Fruit fly (Drosophila melanogaster) whole organism, pupa: Measurements from ENCODE around the gene Socs36E.

Experiments used
- CG14655 ChIP-seq: fragments of 200-800 bp; sonication (Bioruptor generic); optimal IDR thresholded peaks from 3 replicates; lab custom pipeline; 2017; ENCODE audit warnings: mild to moderate bottlenecking, missing biosample characterization, missing genetic modification reagents, missing genetic modification characterization
- CG15710 ChIP-seq: fragments of 200-800 bp; sonication (Bioruptor generic); optimal IDR thresholded peaks from 2 replicates; lab custom pipeline; 2018; ENCODE audit warnings: missing biosample characterization, mild to moderate bottlenecking, missing genetic modification characterization, moderate library complexity
- CG17806 ChIP-seq: fragments of 200-800 bp; sonication (Bioruptor generic); optimal IDR thresholded peaks from 2 replicates; lab custom pipeline; 2018; ENCODE audit warnings: missing biosample characterization, mild to moderate bottlenecking, missing genetic modification characterization, moderate library complexity
- CG32121 ChIP-seq: fragments of 200-800 bp; sonication (Bioruptor generic); IDR thresholded peaks from 2 replicates; pipeline ENCODE4 v1.3.6; 2022; ENCODE audit warnings: missing biosample characterization, missing genetic modification characterization
- CG34367 ChIP-seq: fragments of 200-800 bp; sonication (Bioruptor generic); optimal IDR thresholded peaks from 2 replicates; lab custom pipeline; 2018; ENCODE audit warnings: missing biosample characterization, mild to moderate bottlenecking, missing genetic modification characterization
- CG4496 ChIP-seq: fragments of 200-800 bp; sonication (Bioruptor generic); IDR thresholded peaks from 3 replicates; pipeline ENCODE4 v1.3.6; 2022; ENCODE audit warnings: missing biosample characterization, missing genetic modification characterization
- CG8159 ChIP-seq: fragments of 200-800 bp; sonication (Bioruptor generic); optimal IDR thresholded peaks from 3 replicates; lab custom pipeline; 2018; ENCODE audit warnings: missing biosample characterization, mild to moderate bottlenecking, missing genetic modification characterization, moderate library complexity
- CG9948 ChIP-seq: fragments of 200-800 bp; sonication (Bioruptor generic); optimal IDR thresholded peaks from 2 replicates; lab custom pipeline; 2018; ENCODE audit warnings: missing biosample characterization, mild to moderate bottlenecking, missing genetic modification characterization, moderate library complexity
- D1 ChIP-seq: fragments of 200-800 bp; sonication (Bioruptor generic); optimal IDR thresholded peaks from 2 replicates; lab custom pipeline; 2018; ENCODE audit warnings: missing biosample characterization, mild to moderate bottlenecking, missing genetic modification characterization, moderate library complexity
- EcR ChIP-seq: fragments of 200-800 bp; sonication (Bioruptor generic); optimal IDR thresholded peaks from 3 replicates; lab custom pipeline; 2019; ENCODE audit warnings: missing biosample characterization, missing genetic modification characterization, mild to moderate bottlenecking, moderate library complexity, missing genetic modification reagents
- Ets98B ChIP-seq: fragments of 200-800 bp; sonication (Bioruptor generic); IDR thresholded peaks from 2 replicates; pipeline ENCODE4 v1.3.6; 2022; ENCODE audit warnings: missing biosample characterization, missing genetic modification characterization
- Pif1A ChIP-seq: fragments of 200-800 bp; sonication (Bioruptor generic); optimal IDR thresholded peaks from 3 replicates; lab custom pipeline; 2016; ENCODE audit warnings: missing biosample characterization, missing genetic modification characterization
- Snoo ChIP-seq: fragments of 200-800 bp; sonication (Bioruptor generic); optimal IDR thresholded peaks from 3 replicates; lab custom pipeline; 2017; ENCODE audit warnings: missing biosample characterization, mild to moderate bottlenecking, missing genetic modification characterization, inconsistent platforms

DNA sequence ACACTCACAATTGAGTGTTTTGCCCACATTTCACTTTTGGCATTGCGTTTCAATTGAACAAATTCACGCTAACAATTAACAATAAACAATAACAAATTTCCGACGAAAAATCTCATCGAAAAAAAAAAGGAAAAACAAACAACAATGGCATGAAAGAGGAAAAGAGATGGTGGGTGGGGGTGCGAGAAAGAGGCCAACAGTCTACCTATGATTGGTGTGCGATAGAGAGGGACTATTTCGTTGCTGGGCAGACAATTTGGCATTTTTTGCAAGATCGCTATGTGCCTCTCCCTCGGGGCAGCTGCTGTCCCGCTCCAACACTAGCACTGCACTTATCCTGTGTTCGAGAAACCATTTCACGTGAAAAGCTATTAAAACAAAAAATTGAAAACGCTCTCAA is 2.3 kb downstream of the Socs36E start:
- TF ChIP-seq CG8159 (tag; lab: Kevin White, UChicago) (no peak), D1 (tag; lab: Kevin White, UChicago) (no peak), CG4496 (GFP tag; lab: Robert Waterston, UW) (no peak), CG17806 (tag; lab: Kevin White, UChicago) (no peak), EcR (GFP tag; lab: Kevin White, UChicago) (no peak), CG34367 (tag; lab: Kevin White, UChicago) (no peak), Ets98B (GFP tag; lab: Robert Waterston, UW) (no peak), CG15710 (tag; lab: Kevin White, UChicago) (no peak), Snoo (tag; lab: Kevin White, UChicago) (no peak), Pif1A (GFP tag; lab: Kevin White, UChicago) (no peak), CG14655 (GFP tag; lab: Kevin White, UChicago) (no peak), CG9948 (tag; lab: Kevin White, UChicago) (no peak), CG32121 (GFP tag; lab: Robert Waterston, UW) (no peak)
